Worm (Caenorhabditis elegans) whole organism, young adult: ENCODE measurements around the gene gln-5.

Experiments used
- B0035.1 ChIP-seq: sonication (generic microtip); optimal IDR thresholded peaks from 2 replicates; lab custom pipeline; 2016; ENCODE audit warnings: missing genetic modification characterization, mild to moderate bottlenecking, missing compliant biosample characterization, missing genotype, missing genetic modification reagents
- D2030.7 ChIP-seq: fragments of 200-800 bp; sonication (Bioruptor generic); IDR thresholded peaks from 2 replicates; pipeline ENCODE4 v1.3.6; 2022; ENCODE audit warnings: missing genetic modification reagents, missing genetic modification characterization, missing compliant biosample characterization
- F23B12.7 ChIP-seq: sonication (generic microtip); optimal IDR thresholded peaks from 2 replicates; lab custom pipeline; 2017; ENCODE audit warnings: missing genetic modification characterization, mild to moderate bottlenecking, missing compliant biosample characterization, antibody characterized with exemption, moderate library complexity; ENCODE audit not compliant: insufficient read depth
- F37B4.10 ChIP-seq: fragments of 200-800 bp; sonication (Bioruptor generic); IDR thresholded peaks from 2 replicates; pipeline ENCODE4 v1.3.6; 2022; ENCODE audit warnings: missing genetic modification characterization, missing compliant biosample characterization
- F39B2.1 ChIP-seq: fragments of 200-800 bp; sonication (Bioruptor generic); IDR thresholded peaks from 2 replicates; pipeline ENCODE4 v1.3.6; 2022; ENCODE audit warnings: missing genetic modification reagents, missing genetic modification characterization, missing compliant biosample characterization
- F49E8.2 ChIP-seq: sonication (generic microtip); optimal IDR thresholded peaks from 3 replicates; lab custom pipeline; 2017; ENCODE audit warnings: missing genetic modification characterization, mild to moderate bottlenecking, missing compliant biosample characterization, antibody characterized with exemption, moderate library complexity; ENCODE audit not compliant: insufficient read depth
- F52B5.7 ChIP-seq: sonication (generic microtip); optimal IDR thresholded peaks from 2 replicates; lab custom pipeline; 2016; ENCODE audit warnings: mild to moderate bottlenecking, missing genetic modification characterization, missing compliant biosample characterization
- T26A5.8 ChIP-seq: sonication (generic microtip); optimal IDR thresholded peaks from 2 replicates; lab custom pipeline; 2016; ENCODE audit warnings: missing genetic modification characterization, missing compliant biosample characterization
- Y53F4B.3 ChIP-seq: fragments of 200-800 bp; sonication (Bioruptor generic); IDR thresholded peaks from 2 replicates; pipeline ENCODE4 v1.3.6; 2022; ENCODE audit warnings: missing genetic modification reagents, missing genetic modification characterization, missing compliant biosample characterization
- aptf-3 ChIP-seq: fragments of 200-800 bp; sonication (Bioruptor generic); IDR thresholded peaks from 2 replicates; pipeline ENCODE4 v1.3.6; 2022; ENCODE audit warnings: missing genetic modification characterization, missing compliant biosample characterization
- attf-3 ChIP-seq: fragments of 200-800 bp; sonication (Bioruptor generic); conservative IDR thresholded peaks from 2 replicates; pipeline ENCODE4 v1.3.6; 2022; ENCODE audit warnings: missing genetic modification reagents, missing genetic modification characterization, missing compliant biosample characterization
- bed-1 ChIP-seq: fragments of 200-800 bp; sonication (Bioruptor generic); IDR thresholded peaks from 2 replicates; pipeline ENCODE4 v1.3.6; 2022; ENCODE audit warnings: missing genetic modification reagents, missing genetic modification characterization, missing compliant biosample characterization
- ccch-3 ChIP-seq: fragments of 200-800 bp; sonication (Bioruptor generic); optimal IDR thresholded peaks from 2 replicates; lab custom pipeline; 2018; ENCODE audit warnings: mild to moderate bottlenecking, missing genetic modification characterization, missing compliant biosample characterization
- cebp-1 ChIP-seq, 2 experiments: fragments of 200-800 bp in 1 of 2; sonication (Bioruptor generic) in 1 of 2; sonication (generic microtip) in 1 of 2; IDR thresholded peaks in 1 of 2; optimal IDR thresholded peaks in 1 of 2; 2 replicates each; pipeline versions ENCODE4 v1.3.6 to Lab custom; 2017 to 2022; ENCODE audit warnings: missing compliant biosample characterization in 2 of 2, missing genetic modification characterization in 2 of 2, mild to moderate bottlenecking in 1 of 2, missing genetic modification reagents in 1 of 2, moderate library complexity in 1 of 2
- ceh-79 ChIP-seq: sonication (generic microtip); optimal IDR thresholded peaks from 2 replicates; lab custom pipeline; 2017; ENCODE audit warnings: mild to moderate bottlenecking, missing genetic modification characterization, missing compliant biosample characterization
- chd-7 ChIP-seq: sonication (generic microtip); optimal IDR thresholded peaks from 2 replicates; lab custom pipeline; 2016; ENCODE audit warnings: mild to moderate bottlenecking, missing genetic modification characterization, moderate library complexity, missing compliant biosample characterization
- die-1 ChIP-seq: sonication (generic microtip); optimal IDR thresholded peaks from 2 replicates; lab custom pipeline; 2016; ENCODE audit warnings: missing genotype, mild to moderate bottlenecking, missing genetic modification characterization, missing compliant biosample characterization
- dox-1 ChIP-seq: fragments of 200-800 bp; sonication (Bioruptor generic); IDR thresholded peaks from 2 replicates; pipeline ENCODE4 v1.3.6; 2022; ENCODE audit warnings: missing genetic modification reagents, missing genetic modification characterization, missing compliant biosample characterization
- dpl-1 ChIP-seq: fragments of 150-350 bp; optimal IDR thresholded peaks from 2 replicates; lab custom pipeline; 2014; ENCODE audit warnings: missing biosample characterization, missing genetic modification reagents, missing genetic modification characterization
- egl-18 ChIP-seq: fragments of 200-800 bp; sonication (Bioruptor generic); IDR thresholded peaks from 2 replicates; pipeline ENCODE4 v1.3.6; 2022; ENCODE audit warnings: missing genetic modification reagents, missing genetic modification characterization, missing compliant biosample characterization
- egl-44 ChIP-seq: fragments of 200-800 bp; sonication (Bioruptor generic); IDR thresholded peaks from 2 replicates; pipeline ENCODE4 v1.3.6; 2022; ENCODE audit warnings: missing genetic modification reagents, missing genetic modification characterization, missing compliant biosample characterization
- egrh-3 ChIP-seq: fragments of 200-800 bp; sonication (Bioruptor generic); IDR thresholded peaks from 2 replicates; pipeline ENCODE4 v1.3.6; 2022; ENCODE audit warnings: missing genetic modification reagents, missing genetic modification characterization, missing compliant biosample characterization
- ekl-4 ChIP-seq: fragments of 200-800 bp; sonication (Bioruptor generic); IDR thresholded peaks from 2 replicates; pipeline ENCODE4 v1.3.6; 2022; ENCODE audit warnings: missing genetic modification reagents, missing genetic modification characterization, missing compliant biosample characterization
- ets-4 ChIP-seq: fragments of 200-800 bp; sonication (Bioruptor generic); optimal IDR thresholded peaks from 2 replicates; lab custom pipeline; 2018; ENCODE audit warnings: mild to moderate bottlenecking, missing genetic modification characterization, missing compliant biosample characterization
- hlh-26 ChIP-seq: fragments of 200-800 bp; sonication (Bioruptor generic); conservative IDR thresholded peaks from 2 replicates; pipeline ENCODE4 v1.3.6; 2022; ENCODE audit warnings: missing genetic modification reagents, missing genetic modification characterization, missing compliant biosample characterization
- lag-1 ChIP-seq: fragments of 200-800 bp; sonication (Bioruptor generic); IDR thresholded peaks from 2 replicates; pipeline ENCODE4 v1.3.6; 2022; ENCODE audit warnings: missing genetic modification reagents, missing genetic modification characterization, missing compliant biosample characterization
- lin-35 ChIP-seq, 3 experiments: fragments of 150-350 bp in 2 of 3; sonication (generic microtip) in 1 of 3; optimal IDR thresholded peaks; 2 replicates each; lab custom pipeline; 2014 to 2018; ENCODE audit warnings: missing biosample characterization in 3 of 3, missing genetic modification characterization in 3 of 3, missing genetic modification reagents in 3 of 3
- lin-40 ChIP-seq: sonication (generic microtip); optimal IDR thresholded peaks from 2 replicates; lab custom pipeline; 2016; ENCODE audit warnings: missing genetic modification characterization, mild to moderate bottlenecking, missing compliant biosample characterization, missing genotype, missing genetic modification reagents
- mcd-1 ChIP-seq: fragments of 200-800 bp; sonication (Bioruptor generic); IDR thresholded peaks from 2 replicates; pipeline ENCODE4 v1.3.6; 2022; ENCODE audit warnings: missing genetic modification reagents, missing genetic modification characterization, missing compliant biosample characterization
- mel-28 ChIP-seq: sonication (generic microtip); optimal IDR thresholded peaks from 2 replicates; lab custom pipeline; 2016; ENCODE audit warnings: borderline replicate concordance, mild to moderate bottlenecking, missing genetic modification characterization, missing compliant biosample characterization
- mxl-1 ChIP-seq: sonication (generic microtip); optimal IDR thresholded peaks from 2 replicates; lab custom pipeline; 2016; ENCODE audit warnings: missing genetic modification characterization, missing compliant biosample characterization
- nfya-1 ChIP-seq: sonication (generic microtip); optimal IDR thresholded peaks from 2 replicates; lab custom pipeline; 2017; ENCODE audit warnings: antibody characterized with exemption, missing compliant biosample characterization, missing genetic modification characterization, borderline replicate concordance; ENCODE audit not compliant: insufficient read depth
- nfya-2 ChIP-seq: fragments of 200-800 bp; sonication (Bioruptor generic); IDR thresholded peaks from 2 replicates; pipeline ENCODE4 v1.3.6; 2022; ENCODE audit warnings: missing genetic modification reagents, missing genetic modification characterization, missing compliant biosample characterization
- nfyb-1 ChIP-seq: fragments of 200-800 bp; sonication (Bioruptor generic); IDR thresholded peaks from 2 replicates; pipeline ENCODE4 v1.3.6; 2022; ENCODE audit warnings: missing genetic modification reagents, missing genetic modification characterization, missing compliant biosample characterization
- nhr-120 ChIP-seq: fragments of 200-800 bp; sonication (Bioruptor generic); IDR thresholded peaks from 2 replicates; pipeline ENCODE4 v1.3.6; 2022; ENCODE audit warnings: missing genetic modification characterization, missing compliant biosample characterization
- nhr-90 ChIP-seq: sonication (generic microtip); optimal IDR thresholded peaks from 2 replicates; lab custom pipeline; 2016; ENCODE audit warnings: missing genotype, mild to moderate bottlenecking, missing genetic modification characterization, missing compliant biosample characterization
- pbrm-1 ChIP-seq: fragments of 200-800 bp; sonication (Bioruptor generic); IDR thresholded peaks from 2 replicates; pipeline ENCODE4 v1.3.6; 2022; ENCODE audit warnings: missing genetic modification reagents, missing genetic modification characterization, missing compliant biosample characterization
- pha-4 ChIP-seq: fragments of 150-350 bp; sonication (generic microtip); optimal IDR thresholded peaks from 2 replicates; lab custom pipeline; 2014; ENCODE audit warnings: missing biosample characterization, missing genetic modification reagents, missing genetic modification characterization
- rec-8 ChIP-seq, 2 experiments: sonication (generic microtip); optimal IDR thresholded peaks; 2 replicates each; lab custom pipeline; 2016; ENCODE audit warnings: mild to moderate bottlenecking in 2 of 2, missing genetic modification characterization in 2 of 2, missing genetic modification reagents in 2 of 2, missing genotype in 2 of 2, missing biosample characterization in 1 of 2, missing compliant biosample characterization in 1 of 2, moderate library complexity in 1 of 2
- repo-1 ChIP-seq: sonication (generic microtip); optimal IDR thresholded peaks from 2 replicates; lab custom pipeline; 2017; ENCODE audit warnings: mild to moderate bottlenecking, missing genetic modification characterization, missing compliant biosample characterization
- sdz-38 ChIP-seq: sonication (generic microtip); optimal IDR thresholded peaks from 2 replicates; lab custom pipeline; 2016; ENCODE audit warnings: missing genotype, missing genetic modification characterization, missing compliant biosample characterization
- snpc-1.1 ChIP-seq: sonication (generic microtip); optimal IDR thresholded peaks from 2 replicates; lab custom pipeline; 2017; ENCODE audit warnings: missing genetic modification characterization, mild to moderate bottlenecking, missing compliant biosample characterization, antibody characterized with exemption, moderate library complexity, missing genotype, missing genetic modification reagents; ENCODE audit not compliant: insufficient read depth
- snpc-3.4 ChIP-seq: sonication (generic microtip); optimal IDR thresholded peaks from 2 replicates; lab custom pipeline; 2017; ENCODE audit warnings: missing genetic modification characterization, mild to moderate bottlenecking, missing compliant biosample characterization, antibody characterized with exemption, moderate library complexity, missing genotype, missing genetic modification reagents
- somi-1 ChIP-seq: fragments of 200-800 bp; sonication (Bioruptor generic); optimal IDR thresholded peaks from 2 replicates; lab custom pipeline; 2018; ENCODE audit warnings: mild to moderate bottlenecking, missing genetic modification characterization, missing compliant biosample characterization
- ztf-18 ChIP-seq: sonication (generic microtip); optimal IDR thresholded peaks from 2 replicates; lab custom pipeline; 2016; ENCODE audit warnings: missing genotype, mild to moderate bottlenecking, missing genetic modification characterization, missing compliant biosample characterization
- ztf-25 ChIP-seq: fragments of 200-800 bp; sonication (Bioruptor generic); IDR thresholded peaks from 2 replicates; pipeline ENCODE4 v1.3.6; 2022; ENCODE audit warnings: missing genetic modification reagents, missing genetic modification characterization, missing compliant biosample characterization
- ztf-28 ChIP-seq: fragments of 200-800 bp; sonication (Bioruptor generic); IDR thresholded peaks from 2 replicates; pipeline ENCODE4 v1.3.6; 2022; ENCODE audit warnings: missing genetic modification reagents, missing genetic modification characterization, missing compliant biosample characterization

gln-5 gene

ce11 chrIV:17278363-17278762, 4.9 kb upstream of the gln-5 start:
- no peak for TF ChIP-seq snpc-1.1 (tag; lab: Kevin White, UChicago)
- peak in 2 of 3 experiments; percentile 85 to 89 for TF ChIP-seq lin-35 (GFP tag; optimal IDR thresholded peaks at IDR 0.05; lab: Kevin White, UChicago)
- TF ChIP-seq hlh-26 (GFP tag; lab: Robert Waterston, UW), result no peak
- TF ChIP-seq dpl-1 (GFP tag; lab: Kevin White, UChicago), result peak; percentile 45
- TF ChIP-seq F52B5.7 (tag; lab: Kevin White, UChicago), result peak; percentile 93
- TF ChIP-seq snpc-3.4, result peak; percentile 80
- peak; percentile 88 for TF ChIP-seq F49E8.2 (tag; lab: Kevin White, UChicago)
- no peak for TF ChIP-seq F37B4.10 (GFP tag; lab: Robert Waterston, UW)
- TF ChIP-seq lag-1, result no peak
- TF ChIP-seq egrh-3 (GFP tag; lab: Robert Waterston, UW), result peak; percentile 88
- TF ChIP-seq ets-4 (GFP tag; lab: Kevin White, UChicago), result no peak
- peak; percentile 61; the same call in 1 of the 2 replicates for TF ChIP-seq egl-44 (GFP tag; lab: Robert Waterston, UW)
- peak; percentile 78 for TF ChIP-seq ztf-18
- TF ChIP-seq egl-18, result peak; percentile 88
- peak; percentile 64 for TF ChIP-seq nhr-90 (tag; lab: Kevin White, UChicago)
- TF ChIP-seq nfya-2 (GFP tag; lab: Robert Waterston, UW), result no peak
- TF ChIP-seq F39B2.1 (GFP tag; lab: Robert Waterston, UW), result no peak
- 0 out of 2 replicates have a peak, but pooled peaks have one; percentile 33 for TF ChIP-seq ztf-25 (GFP tag; lab: Robert Waterston, UW)
- peak; percentile 92 for TF ChIP-seq ztf-28 (GFP tag; lab: Robert Waterston, UW)
- no peak for TF ChIP-seq mxl-1
- peak; percentile 97 for TF ChIP-seq chd-7
- no peak for TF ChIP-seq Y53F4B.3
- peak; percentile 98 for TF ChIP-seq somi-1 (GFP tag; lab: Kevin White, UChicago)
- TF ChIP-seq bed-1 (GFP tag; lab: Robert Waterston, UW), result no peak
- peak; percentile 92 for TF ChIP-seq mcd-1 (GFP tag; lab: Robert Waterston, UW)
- peak; percentile 5 for TF ChIP-seq T26A5.8
- peak; percentile 97 for TF ChIP-seq ekl-4 (GFP tag; lab: Robert Waterston, UW)
- TF ChIP-seq nfyb-1, result peak; percentile 95
- TF ChIP-seq D2030.7, result peak; percentile 99
- TF ChIP-seq attf-3 (GFP tag; lab: Robert Waterston, UW), result peak; percentile 74
- peak; percentile 24 for TF ChIP-seq die-1 (tag; lab: Kevin White, UChicago)
- peak; percentile 91 for TF ChIP-seq B0035.1 (tag; lab: Kevin White, UChicago)
- peak; percentile 94 for TF ChIP-seq cebp-1 (GFP tag; IDR thresholded peaks at IDR 0.05; lab: Robert Waterston, UW)
- TF ChIP-seq cebp-1 (tag; optimal IDR thresholded peaks at IDR 0.05; lab: Kevin White, UChicago), result peak; percentile 97
- peak; percentile 97 for TF ChIP-seq pha-4 (tag; lab: Kevin White, UChicago)
- no peak for TF ChIP-seq sdz-38 (tag; lab: Kevin White, UChicago)
- peak; percentile 82 for TF ChIP-seq mel-28 (tag; lab: Kevin White, UChicago)
- peak; percentile 99 for TF ChIP-seq lin-40 (tag; lab: Kevin White, UChicago)
- TF ChIP-seq aptf-3 (GFP tag; lab: Robert Waterston, UW), result peak; percentile 24; the same call in 1 of the 2 replicates
- TF ChIP-seq pbrm-1 (GFP tag; lab: Robert Waterston, UW), result peak; percentile 98
- TF ChIP-seq dox-1 (GFP tag; lab: Robert Waterston, UW), result peak; percentile 96
- TF ChIP-seq repo-1 (tag; lab: Kevin White, UChicago), result peak; percentile 97
- peak; percentile 76 for TF ChIP-seq ccch-3 (GFP tag; lab: Kevin White, UChicago)
- TF ChIP-seq rec-8 (tag; optimal IDR thresholded peaks at IDR 0.05; lab: Kevin White, UChicago), result no peak
- peak; percentile 79 for TF ChIP-seq ceh-79 (tag; lab: Kevin White, UChicago)
- no peak for TF ChIP-seq nfya-1 (tag; lab: Kevin White, UChicago)
- TF ChIP-seq F23B12.7 (tag; lab: Kevin White, UChicago), result no peak
- TF ChIP-seq nhr-120 (GFP tag; lab: Robert Waterston, UW), result no peak
